Fruit fly (Drosophila melanogaster): ENCODE results near the gene ERR.

dm6 chr3L:8187397-8187811, 933 bp upstream of the ERR start:
- TF ChIP-seq CG16863 (GFP tag; optimal IDR thresholded peaks at IDR 0.05) (no peak), sens (GFP tag) (no peak), run (tag; optimal IDR thresholded peaks at IDR 0.05) (no peak), CG7745 (tag; optimal IDR thresholded peaks at IDR 0.05) (no peak), CG18619 (GFP tag; optimal IDR thresholded peaks at IDR 0.05) (no peak), BtbVII (GFP tag; optimal IDR thresholded peaks at IDR 0.05) (no peak), tin (GFP tag; optimal IDR thresholded peaks at IDR 0.05) (no peak), CG15269 (tag; optimal IDR thresholded peaks at IDR 0.05) (no peak)

All from whole organism, embryonic.